Fruit fly (Drosophila melanogaster) whole organism: ENCODE data around the gene CG14143.

Source experiments
- CG8478 ChIP-seq: fragments of >200 bp; optimal IDR thresholded peaks from 2 replicates; lab custom pipeline; 2018; ENCODE audit warnings: inconsistent platforms
- Dll ChIP-seq: fragments of >200 bp; optimal IDR thresholded peaks from 2 replicates; lab custom pipeline; 2017
- EcR ChIP-seq, 2 experiments: fragments of >200 bp; optimal IDR thresholded peaks; 2 replicates each; lab custom pipeline; 2017; ENCODE audit warnings: missing biosample characterization in 2 of 2, missing genetic modification characterization in 2 of 2, missing genetic modification reagents in 2 of 2
- pan ChIP-seq: fragments of >200 bp; optimal IDR thresholded peaks from 2 replicates; lab custom pipeline; 2017
- psq ChIP-seq: fragments of >200 bp; optimal IDR thresholded peaks from 2 replicates; lab custom pipeline; 2017

dm6 chr3L:11101598-11101997 lies 33.2 kb upstream of the CG14143 start, which contains the start of gene Elo68beta:
- TF ChIP-seq psq (no peak), CG8478 (no peak), pan (lab: Kevin White, UChicago) (no peak), EcR (GFP tag; optimal IDR thresholded peaks at IDR 0.05; lab: Kevin White, UChicago) (no peak), Dll (lab: Kevin White, UChicago) (no peak)
